Worm (Caenorhabditis elegans) whole organism, L4/young adult: ENCODE results near the gene C27A2.12.

Source experiments
- W03F9.2 ChIP-seq: fragments of 150-350 bp; optimal IDR thresholded peaks from 2 replicates; lab custom pipeline; 2014; ENCODE audit warnings: missing biosample characterization, missing genetic modification characterization
- dao-5 ChIP-seq: sonication (generic microtip); optimal IDR thresholded peaks from 2 replicates; lab custom pipeline; 2016; ENCODE audit warnings: missing genotype, missing genetic modification characterization, moderate library complexity, missing compliant biosample characterization
- him-1 ChIP-seq: sonication (generic microtip); optimal IDR thresholded peaks from 2 replicates; lab custom pipeline; 2016; ENCODE audit warnings: missing genotype, missing genetic modification reagents, missing genetic modification characterization, missing compliant biosample characterization

DNA sequence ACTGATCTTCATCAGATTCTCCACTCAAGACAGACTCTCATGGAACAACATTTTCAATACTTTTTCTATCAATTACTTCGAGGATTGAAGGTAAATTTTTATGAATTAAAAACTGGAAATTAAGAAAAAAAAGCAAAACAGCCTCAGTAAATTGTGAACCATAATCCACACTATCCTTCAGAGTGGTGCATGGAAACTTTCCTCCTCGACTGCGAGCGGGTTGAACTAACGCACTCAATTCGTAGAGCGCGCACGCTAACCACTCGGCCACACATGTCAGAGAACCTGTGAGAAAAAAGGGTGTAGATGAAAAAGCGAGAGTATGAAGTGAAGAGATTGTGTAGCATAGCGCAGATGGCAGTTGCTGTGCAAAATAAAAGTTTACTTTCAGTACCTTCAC, 47.1 kb upstream of the C27A2.12 start:
- peak; percentile 86 for TF ChIP-seq him-1 (tag; lab: Kevin White, UChicago)
- TF ChIP-seq W03F9.2 (tag; lab: Kevin White, UChicago): peak; percentile 32
- peak; percentile 76 for TF ChIP-seq dao-5 (tag; lab: Kevin White, UChicago)
